Worm (Caenorhabditis elegans) whole organism, late embryonic: ENCODE results near the gene drd-1.

Source experiments
- C08G9.2 ChIP-seq: sonication (generic microtip); optimal IDR thresholded peaks from 2 replicates; lab custom pipeline; 2016; ENCODE audit warnings: mild to moderate bottlenecking, missing genetic modification characterization, moderate library complexity, missing compliant biosample characterization
- F13H6.1 ChIP-seq: sonication (generic microtip); optimal IDR thresholded peaks from 2 replicates; lab custom pipeline; 2016; ENCODE audit warnings: missing genetic modification characterization, missing compliant biosample characterization
- T23F11.4 ChIP-seq: fragments of 200-800 bp; sonication (Bioruptor generic); optimal IDR thresholded peaks from 2 replicates; lab custom pipeline; 2018; ENCODE audit warnings: mild to moderate bottlenecking, missing genetic modification characterization, missing compliant biosample characterization
- ceh-19 ChIP-seq: fragments of 200-800 bp; sonication (Bioruptor generic); optimal IDR thresholded peaks from 2 replicates; lab custom pipeline; 2018; ENCODE audit warnings: mild to moderate bottlenecking, missing genetic modification characterization, missing compliant biosample characterization
- ceh-22 ChIP-seq: sonication (generic microtip); optimal IDR thresholded peaks from 2 replicates; lab custom pipeline; 2017; ENCODE audit warnings: missing biosample characterization, missing genetic modification characterization
- ceh-24 ChIP-seq: sonication (generic microtip); optimal IDR thresholded peaks from 2 replicates; lab custom pipeline; 2016; ENCODE audit warnings: mild to moderate bottlenecking, missing genetic modification characterization, missing compliant biosample characterization
- ceh-30 ChIP-seq: fragments of 150-350 bp; optimal IDR thresholded peaks from 2 replicates; lab custom pipeline; 2014; ENCODE audit warnings: missing biosample characterization, missing genetic modification characterization
- ceh-45 ChIP-seq: fragments of 200-800 bp; sonication (Bioruptor generic); IDR thresholded peaks from 2 replicates; pipeline ENCODE4 v1.3.6; 2022; ENCODE audit warnings: missing genetic modification reagents, missing genetic modification characterization, missing compliant biosample characterization
- ceh-6 ChIP-seq: fragments of 200-800 bp; sonication (Bioruptor generic); optimal IDR thresholded peaks from 2 replicates; lab custom pipeline; 2018; ENCODE audit warnings: mild to moderate bottlenecking, missing genetic modification characterization, missing compliant biosample characterization
- elt-2 ChIP-seq: sonication (generic microtip); optimal IDR thresholded peaks from 2 replicates; lab custom pipeline; 2016; ENCODE audit warnings: missing genetic modification reagents, missing genetic modification characterization, missing compliant biosample characterization
- elt-4 ChIP-seq: sonication (generic microtip); optimal IDR thresholded peaks from 2 replicates; lab custom pipeline; 2016; ENCODE audit warnings: missing genetic modification characterization, missing compliant biosample characterization
- gmeb-2 ChIP-seq: sonication (generic microtip); optimal IDR thresholded peaks from 2 replicates; lab custom pipeline; 2016; ENCODE audit warnings: missing genetic modification characterization, inconsistent platforms, missing compliant biosample characterization
- hlh-13 ChIP-seq: fragments of 200-800 bp; sonication (Bioruptor generic); optimal IDR thresholded peaks from 2 replicates; lab custom pipeline; 2018; ENCODE audit warnings: mild to moderate bottlenecking, missing genetic modification characterization, missing compliant biosample characterization
- hlh-15 ChIP-seq: sonication (generic microtip); optimal IDR thresholded peaks from 2 replicates; lab custom pipeline; 2016; ENCODE audit warnings: missing genetic modification characterization, missing compliant biosample characterization
- hlh-8 ChIP-seq: sonication (generic microtip); optimal IDR thresholded peaks from 2 replicates; lab custom pipeline; 2016; ENCODE audit warnings: missing genotype, missing genetic modification characterization, missing compliant biosample characterization
- lim-6 ChIP-seq: sonication (generic microtip); optimal IDR thresholded peaks from 2 replicates; lab custom pipeline; 2016; ENCODE audit warnings: missing genetic modification characterization, missing compliant biosample characterization
- lin-11 ChIP-seq: fragments of 200-800 bp; sonication (Bioruptor generic); optimal IDR thresholded peaks from 2 replicates; lab custom pipeline; 2018; ENCODE audit warnings: mild to moderate bottlenecking, missing genetic modification characterization, missing compliant biosample characterization
- madf-2 ChIP-seq: sonication (generic microtip); optimal IDR thresholded peaks from 2 replicates; lab custom pipeline; 2017; ENCODE audit warnings: missing genetic modification characterization, missing compliant biosample characterization
- nhr-11 ChIP-seq: fragments of 150-350 bp; optimal IDR thresholded peaks from 2 replicates; lab custom pipeline; 2014; ENCODE audit warnings: missing biosample characterization, missing genetic modification characterization
- nhr-232 ChIP-seq: sonication (generic microtip); optimal IDR thresholded peaks from 2 replicates; lab custom pipeline; 2016; ENCODE audit warnings: missing genetic modification characterization, missing compliant biosample characterization
- odd-2 ChIP-seq: sonication (generic microtip); optimal IDR thresholded peaks from 2 replicates; lab custom pipeline; 2017; ENCODE audit warnings: antibody characterized with exemption, mild to moderate bottlenecking, missing genetic modification characterization, missing compliant biosample characterization
- pag-3 ChIP-seq: sonication (generic microtip); optimal IDR thresholded peaks from 2 replicates; lab custom pipeline; 2016; ENCODE audit warnings: missing compliant biosample characterization, missing genetic modification characterization, borderline replicate concordance
- pat-9 ChIP-seq: fragments of 200-800 bp; sonication (Bioruptor generic); optimal IDR thresholded peaks from 2 replicates; lab custom pipeline; 2018; ENCODE audit warnings: mild to moderate bottlenecking, missing genetic modification characterization, moderate library complexity, missing compliant biosample characterization
- pax-1 ChIP-seq: fragments of 150-350 bp; optimal IDR thresholded peaks from 2 replicates; lab custom pipeline; 2014; ENCODE audit warnings: missing biosample characterization, missing genetic modification characterization
- pha-2 ChIP-seq: sonication (generic microtip); optimal IDR thresholded peaks from 2 replicates; lab custom pipeline; 2017; ENCODE audit warnings: mild to moderate bottlenecking, missing genetic modification characterization, missing compliant biosample characterization
- pha-4 ChIP-seq: fragments of 150-350 bp; optimal IDR thresholded peaks from 2 replicates; lab custom pipeline; 2018; ENCODE audit warnings: missing biosample characterization, missing genetic modification reagents, missing genetic modification characterization
- ref-2 ChIP-seq: sonication (generic microtip); optimal IDR thresholded peaks from 2 replicates; lab custom pipeline; 2016; ENCODE audit warnings: missing genetic modification characterization, missing compliant biosample characterization
- sdc-2 ChIP-seq: sonication (generic microtip); optimal IDR thresholded peaks from 2 replicates; lab custom pipeline; 2016; ENCODE audit warnings: missing genotype, missing genetic modification characterization, missing compliant biosample characterization
- sox-2 ChIP-seq: fragments of 200-800 bp; sonication (Bioruptor generic); IDR thresholded peaks from 2 replicates; pipeline ENCODE4 v1.3.6; 2022; ENCODE audit warnings: missing genetic modification reagents, missing genetic modification characterization, missing compliant biosample characterization
- unc-42 ChIP-seq: sonication (generic microtip); optimal IDR thresholded peaks from 2 replicates; lab custom pipeline; 2016; ENCODE audit warnings: missing genotype, missing genetic modification characterization, missing compliant biosample characterization
- unc-55 ChIP-seq: sonication (generic microtip); optimal IDR thresholded peaks from 2 replicates; lab custom pipeline; 2017; ENCODE audit warnings: missing biosample characterization, missing genetic modification reagents, missing genetic modification characterization
- unc-86 ChIP-seq: sonication (generic microtip); optimal IDR thresholded peaks from 2 replicates; lab custom pipeline; 2016; ENCODE audit warnings: missing genetic modification characterization, missing compliant biosample characterization

The drd-1 gene

DNA sequence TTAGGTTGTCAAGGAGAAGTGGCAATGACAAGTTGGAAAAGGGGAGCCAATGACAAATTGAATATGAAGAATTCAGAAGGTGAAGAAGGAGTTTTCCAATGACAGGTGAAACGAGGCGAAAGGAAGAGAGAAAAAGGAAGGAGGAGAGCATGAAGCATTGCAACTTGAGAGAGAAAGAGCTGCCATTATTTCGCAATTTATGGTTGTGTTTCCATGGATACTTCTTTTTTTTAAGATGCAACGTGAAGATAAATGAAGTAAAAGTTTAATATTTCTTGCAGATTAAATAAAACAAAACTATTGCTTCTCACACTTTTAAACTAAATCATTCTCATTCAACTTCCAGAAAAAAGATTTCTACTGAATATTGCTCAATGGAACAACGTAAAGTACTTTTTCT, 6.4 kb downstream of the drd-1 start, which contains the start of gene F49E12.8:
Gene F49E12.8, minus strand, starts transcription at position 101 of the 400 bp plus-strand sequence.
- no peak for TF ChIP-seq hlh-8 (tag; lab: Kevin White, UChicago)
- no peak for TF ChIP-seq pag-3 (tag; lab: Kevin White, UChicago)
- TF ChIP-seq pax-1 (tag; lab: Kevin White, UChicago): no peak
- TF ChIP-seq nhr-11 (tag; lab: Kevin White, UChicago): no peak
- TF ChIP-seq odd-2 (tag; lab: Kevin White, UChicago): no peak
- no peak for TF ChIP-seq gmeb-2 (tag; lab: Kevin White, UChicago)
- TF ChIP-seq, all 69 proteins: peak for 0

DNA sequence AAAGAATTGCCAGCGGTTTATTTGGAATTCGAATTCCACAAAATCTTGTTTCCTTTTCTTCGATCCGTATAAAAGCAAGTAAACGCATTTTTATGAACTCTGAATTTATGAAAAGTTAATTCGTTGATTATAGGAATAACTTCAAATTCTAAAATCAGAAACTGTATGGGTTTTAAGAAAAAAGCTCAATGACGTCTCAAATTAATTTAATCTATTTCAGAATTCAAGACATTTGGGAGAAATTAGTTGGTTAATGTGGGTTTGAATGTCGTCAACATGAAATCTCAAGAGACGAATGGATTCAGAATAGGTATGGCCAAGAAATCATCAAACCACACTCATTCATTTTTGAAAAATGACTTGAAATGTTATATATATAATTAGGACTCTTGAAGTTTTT, 8.2 kb downstream of the drd-1 start, which contains the start of gene F49E12.7:
Gene F49E12.7, minus strand, starts transcription at position 101 of the 400 bp plus-strand sequence.
- TF ChIP-seq F13H6.1: no peak
- TF ChIP-seq unc-42: no peak
- TF ChIP-seq pha-2 (tag; lab: Kevin White, UChicago): no peak
- no peak for TF ChIP-seq pat-9 (tag; lab: Kevin White, UChicago)
- no peak for TF ChIP-seq odd-2 (tag; lab: Kevin White, UChicago)

DNA sequence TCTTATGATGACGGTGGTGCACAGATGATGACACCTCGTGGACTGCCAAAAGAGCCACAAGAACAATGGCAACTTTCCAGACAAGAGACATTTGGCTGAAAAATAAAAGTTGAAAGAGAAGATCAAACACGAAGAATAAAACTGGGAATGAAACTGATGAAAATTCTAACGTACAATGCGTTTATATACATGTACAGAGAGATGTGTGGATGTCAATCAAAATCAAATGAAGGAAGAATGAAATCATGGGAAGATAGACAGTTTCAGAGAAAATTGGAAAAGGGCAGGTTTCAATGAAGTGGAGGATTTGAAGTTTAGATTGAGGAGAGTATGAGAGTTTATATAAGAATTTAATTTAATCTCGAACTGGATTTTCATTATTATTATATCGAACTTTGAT, 11.2 kb downstream of the drd-1 start, which contains the start of gene dod-23:
Gene dod-23, minus strand, starts transcription at position 101 of the 400 bp plus-strand sequence.
- TF ChIP-seq ceh-19 (no peak), sdc-2 (tag; lab: Kevin White, UChicago) (no peak), unc-42 (no peak), unc-55 (no peak), hlh-13 (GFP tag; lab: Kevin White, UChicago) (no peak), ceh-30 (no peak), lin-11 (no peak), sox-2 (GFP tag; lab: Robert Waterston, UW) (no peak), madf-2 (tag; lab: Kevin White, UChicago) (no peak), ceh-45 (GFP tag; lab: Robert Waterston, UW) (no peak), ceh-22 (no peak)
- TF ChIP-seq, all 69 proteins: peak for 0

DNA sequence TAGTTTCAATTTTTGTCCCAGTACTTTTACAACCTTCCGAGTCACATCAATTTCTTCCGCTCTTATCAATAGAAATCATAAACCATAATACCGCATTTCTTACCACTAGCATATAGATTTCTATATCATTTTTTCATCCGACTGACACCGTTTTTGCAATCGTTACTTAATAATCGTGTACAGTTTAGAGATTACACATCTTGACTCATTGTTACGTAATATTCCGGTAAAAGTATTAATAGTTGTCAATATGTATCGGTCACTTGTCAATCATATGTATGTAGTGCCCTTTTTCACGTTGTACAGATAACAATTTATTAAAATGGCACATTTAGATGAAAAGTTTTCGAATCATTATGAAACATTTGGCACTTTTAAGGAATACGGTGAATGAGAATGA, 12.1 kb downstream of the drd-1 start:
- no peak for TF ChIP-seq nhr-11 (tag; lab: Kevin White, UChicago)
- no peak for TF ChIP-seq pag-3 (tag; lab: Kevin White, UChicago)
- TF ChIP-seq nhr-232 (tag; lab: Kevin White, UChicago): no peak
- no peak for TF ChIP-seq pat-9 (tag; lab: Kevin White, UChicago)
- TF ChIP-seq elt-2: peak; percentile 41
- no peak for TF ChIP-seq ref-2

DNA sequence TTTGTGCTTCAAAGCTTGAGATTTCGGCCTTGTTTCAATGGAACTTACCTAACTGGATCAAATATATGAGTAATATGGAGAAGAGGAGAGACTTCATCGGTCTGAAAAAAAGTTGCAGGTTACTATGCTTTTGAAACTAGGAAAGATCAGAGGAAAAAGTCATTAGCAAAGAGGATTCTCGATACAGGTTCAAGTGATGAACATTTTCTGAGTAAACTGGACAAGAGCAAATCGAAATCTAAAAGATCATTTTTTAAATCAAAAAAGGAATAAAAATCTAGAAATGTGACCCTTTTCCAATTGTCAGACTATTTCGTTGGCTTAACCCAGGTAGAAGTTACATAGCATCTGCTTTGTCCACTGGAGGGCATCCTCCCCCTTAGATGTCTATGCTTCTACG, 16.9 kb downstream of the drd-1 start, which contains the start of gene skpo-1:
Gene skpo-1, minus strand, starts transcription at position 101 of the 400 bp plus-strand sequence.
- TF ChIP-seq elt-4 (tag; lab: Kevin White, UChicago) (no peak), C08G9.2 (tag; lab: Kevin White, UChicago) (no peak), ceh-30 (no peak), F13H6.1 (no peak), unc-86 (tag; lab: Kevin White, UChicago) (no peak), T23F11.4 (GFP tag; lab: Kevin White, UChicago) (no peak)

DNA sequence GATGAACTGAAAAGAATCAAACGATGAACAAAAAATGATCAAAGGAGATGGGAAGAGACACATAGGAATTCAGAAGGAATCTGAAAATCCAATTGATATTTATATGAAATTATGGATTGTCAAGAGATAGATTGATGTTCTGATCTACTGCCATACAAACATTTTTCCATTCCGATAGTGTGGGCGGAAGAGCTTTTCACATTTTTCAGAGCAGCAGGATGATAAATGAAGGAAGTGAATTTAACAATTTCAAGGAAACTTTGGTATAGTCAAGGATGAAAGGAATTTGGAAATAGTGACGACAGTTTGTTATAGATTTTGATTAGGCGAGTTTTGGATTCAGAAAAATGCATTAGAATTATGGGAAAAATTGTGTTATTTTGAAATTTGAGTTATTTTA, 17.5 kb downstream of the drd-1 start, which contains the start of gene ubc-24:
Gene ubc-24, plus strand, starts transcription at position 301 of the 400 bp plus-strand sequence.
- no peak for TF ChIP-seq unc-86 (tag; lab: Kevin White, UChicago)
- no peak for TF ChIP-seq ceh-24 (tag; lab: Kevin White, UChicago)
- TF ChIP-seq lim-6 (tag; lab: Kevin White, UChicago): no peak
- TF ChIP-seq C08G9.2 (tag; lab: Kevin White, UChicago): no peak
- no peak for TF ChIP-seq pha-2 (tag; lab: Kevin White, UChicago)
- no peak for TF ChIP-seq gmeb-2 (tag; lab: Kevin White, UChicago)
- TF ChIP-seq ceh-6 (GFP tag; lab: Kevin White, UChicago): no peak
- no peak for TF ChIP-seq ref-2
- no peak for TF ChIP-seq pha-4
- no peak for TF ChIP-seq hlh-15 (tag; lab: Kevin White, UChicago)
